Fruit fly (Drosophila melanogaster) whole organism, pupa: ENCODE data around the gene CG42724.
A peak's percentile ranks its signal among the peaks of the same experiment; 100 is the strongest.

Source experiments
- CG10348 ChIP-seq: fragments of 200-800 bp; sonication (Bioruptor generic); IDR thresholded peaks from 2 replicates; pipeline ENCODE4 v1.3.6; 2022; ENCODE audit warnings: missing biosample characterization, missing genetic modification characterization
- CG12605 ChIP-seq: fragments of 200-800 bp; sonication (Bioruptor generic); IDR thresholded peaks from 2 replicates; pipeline ENCODE4 v1.3.6; 2022; ENCODE audit warnings: missing biosample characterization, missing genetic modification characterization
- CG13204 ChIP-seq: fragments of 200-800 bp; sonication (Bioruptor generic); optimal IDR thresholded peaks from 2 replicates; lab custom pipeline; 2018; ENCODE audit warnings: missing biosample characterization, mild to moderate bottlenecking, missing genetic modification characterization, moderate library complexity
- CG14655 ChIP-seq: fragments of 200-800 bp; sonication (Bioruptor generic); optimal IDR thresholded peaks from 3 replicates; lab custom pipeline; 2017; ENCODE audit warnings: mild to moderate bottlenecking, missing biosample characterization, missing genetic modification reagents, missing genetic modification characterization
- CG15710 ChIP-seq: fragments of 200-800 bp; sonication (Bioruptor generic); optimal IDR thresholded peaks from 2 replicates; lab custom pipeline; 2018; ENCODE audit warnings: missing biosample characterization, mild to moderate bottlenecking, missing genetic modification characterization, moderate library complexity
- CG17806 ChIP-seq: fragments of 200-800 bp; sonication (Bioruptor generic); optimal IDR thresholded peaks from 2 replicates; lab custom pipeline; 2018; ENCODE audit warnings: missing biosample characterization, mild to moderate bottlenecking, missing genetic modification characterization, moderate library complexity
- CG32121 ChIP-seq: fragments of 200-800 bp; sonication (Bioruptor generic); IDR thresholded peaks from 2 replicates; pipeline ENCODE4 v1.3.6; 2022; ENCODE audit warnings: missing biosample characterization, missing genetic modification characterization
- CG34367 ChIP-seq: fragments of 200-800 bp; sonication (Bioruptor generic); optimal IDR thresholded peaks from 2 replicates; lab custom pipeline; 2018; ENCODE audit warnings: missing biosample characterization, mild to moderate bottlenecking, missing genetic modification characterization
- CG4496 ChIP-seq: fragments of 200-800 bp; sonication (Bioruptor generic); IDR thresholded peaks from 3 replicates; pipeline ENCODE4 v1.3.6; 2022; ENCODE audit warnings: missing biosample characterization, missing genetic modification characterization
- CG8159 ChIP-seq: fragments of 200-800 bp; sonication (Bioruptor generic); optimal IDR thresholded peaks from 3 replicates; lab custom pipeline; 2018; ENCODE audit warnings: missing biosample characterization, mild to moderate bottlenecking, missing genetic modification characterization, moderate library complexity
- CG8301 ChIP-seq: fragments of 200-800 bp; sonication (Bioruptor generic); optimal IDR thresholded peaks from 2 replicates; lab custom pipeline; 2018; ENCODE audit warnings: missing biosample characterization, mild to moderate bottlenecking, missing genetic modification characterization
- CG9948 ChIP-seq: fragments of 200-800 bp; sonication (Bioruptor generic); optimal IDR thresholded peaks from 2 replicates; lab custom pipeline; 2018; ENCODE audit warnings: missing biosample characterization, mild to moderate bottlenecking, missing genetic modification characterization, moderate library complexity
- D1 ChIP-seq: fragments of 200-800 bp; sonication (Bioruptor generic); optimal IDR thresholded peaks from 2 replicates; lab custom pipeline; 2018; ENCODE audit warnings: missing biosample characterization, mild to moderate bottlenecking, missing genetic modification characterization, moderate library complexity
- EcR ChIP-seq: fragments of 200-800 bp; sonication (Bioruptor generic); optimal IDR thresholded peaks from 3 replicates; lab custom pipeline; 2019; ENCODE audit warnings: missing biosample characterization, missing genetic modification characterization, mild to moderate bottlenecking, moderate library complexity, missing genetic modification reagents
- Ets98B ChIP-seq: fragments of 200-800 bp; sonication (Bioruptor generic); IDR thresholded peaks from 2 replicates; pipeline ENCODE4 v1.3.6; 2022; ENCODE audit warnings: missing biosample characterization, missing genetic modification characterization
- Pif1A ChIP-seq: fragments of 200-800 bp; sonication (Bioruptor generic); optimal IDR thresholded peaks from 3 replicates; lab custom pipeline; 2016; ENCODE audit warnings: missing biosample characterization, missing genetic modification characterization
- Pif1B ChIP-seq: fragments of 200-800 bp; sonication (Bioruptor generic); optimal IDR thresholded peaks from 3 replicates; lab custom pipeline; 2016; ENCODE audit warnings: missing biosample characterization, missing genetic modification characterization
- Snoo ChIP-seq: fragments of 200-800 bp; sonication (Bioruptor generic); optimal IDR thresholded peaks from 3 replicates; lab custom pipeline; 2017; ENCODE audit warnings: missing biosample characterization, mild to moderate bottlenecking, missing genetic modification characterization, inconsistent platforms
- fd96Ca ChIP-seq: fragments of 200-800 bp; sonication (Bioruptor generic); IDR thresholded peaks from 3 replicates; pipeline ENCODE4 v1.3.6; 2022; ENCODE audit warnings: missing biosample characterization, missing genetic modification characterization
- gl ChIP-seq: fragments of 200-800 bp; sonication (Bioruptor generic); optimal IDR thresholded peaks from 2 replicates; lab custom pipeline; 2018; ENCODE audit warnings: missing biosample characterization, mild to moderate bottlenecking, missing genetic modification characterization
- rn ChIP-seq: fragments of 200-800 bp; sonication (Bioruptor generic); IDR thresholded peaks from 2 replicates; pipeline ENCODE4 v1.3.6; 2022; ENCODE audit warnings: missing biosample characterization, missing genetic modification characterization

Gene CG42724

DNA sequence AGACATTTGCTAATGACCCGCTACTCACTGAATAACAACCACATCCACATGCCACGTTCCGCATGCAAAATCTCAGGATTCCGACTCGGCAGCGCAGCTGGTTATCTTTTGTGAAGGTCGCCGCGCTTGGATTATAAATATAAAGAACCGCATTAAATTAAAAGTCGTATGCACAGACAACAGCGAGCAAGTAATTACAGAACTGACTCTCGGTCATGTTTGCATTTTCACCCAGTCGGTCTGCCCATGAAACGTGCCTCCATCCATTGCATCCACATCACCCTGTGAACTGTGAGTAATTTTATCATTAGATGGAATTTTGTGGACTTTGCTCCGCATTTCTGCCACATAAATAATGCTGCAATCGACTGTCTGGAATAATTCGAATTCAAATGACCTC lies 28.5 kb upstream of the CG42724 start:
- TF ChIP-seq CG15710 (no peak), CG32121 (no peak), EcR (GFP tag; lab: Kevin White, UChicago) (peak; percentile 27)
- TF ChIP-seq, all 21 proteins: peak for 1

- TF ChIP-seq gl (tag; lab: Kevin White, UChicago) = no peak
- no peak for TF ChIP-seq Ets98B (GFP tag; lab: Robert Waterston, UW)
- peak; percentile 45 for TF ChIP-seq CG15710
- no peak for TF ChIP-seq CG10348 (GFP tag; lab: Robert Waterston, UW)
- TF ChIP-seq CG32121 = no peak
- TF ChIP-seq CG13204 (GFP tag; lab: Kevin White, UChicago) = no peak
- TF ChIP-seq CG8301 (tag; lab: Kevin White, UChicago) = peak; percentile 42
- TF ChIP-seq Pif1B (GFP tag; lab: Kevin White, UChicago) = peak; percentile 16
- peak; percentile 50 for TF ChIP-seq Snoo (tag; lab: Kevin White, UChicago)
- peak; percentile 73 for TF ChIP-seq EcR (GFP tag; lab: Kevin White, UChicago)
- TF ChIP-seq CG8159 (tag; lab: Kevin White, UChicago) = peak; percentile 51
- TF ChIP-seq fd96Ca = no peak
- no peak for TF ChIP-seq CG12605
- TF ChIP-seq CG14655 = no peak
- no peak for TF ChIP-seq CG34367 (tag; lab: Kevin White, UChicago)
- no peak for TF ChIP-seq CG4496 (GFP tag; lab: Robert Waterston, UW)
- peak; percentile 27 for TF ChIP-seq CG9948 (tag; lab: Kevin White, UChicago)
- TF ChIP-seq Pif1A (GFP tag; lab: Kevin White, UChicago) = peak; percentile 33
- TF ChIP-seq CG17806 (tag; lab: Kevin White, UChicago) = peak; percentile 48
- TF ChIP-seq rn (GFP tag; lab: Robert Waterston, UW) = no peak
- no peak for TF ChIP-seq D1 (tag; lab: Kevin White, UChicago)
These were observed 27.6 kb upstream of the CG42724 start for dm6 chr3R:6395572-6396295.

- no peak for TF ChIP-seq CG10348 (GFP tag; lab: Robert Waterston, UW)
- peak; percentile 33 for TF ChIP-seq EcR (GFP tag; lab: Kevin White, UChicago)
- TF ChIP-seq, all 21 proteins: peak for 1
These were observed 26.1 kb upstream of the CG42724 start for dm6 chr3R:6394247-6394522.

- no peak for TF ChIP-seq EcR (GFP tag; lab: Kevin White, UChicago)
- TF ChIP-seq CG15710 = no peak
- no peak for TF ChIP-seq CG8301 (tag; lab: Kevin White, UChicago)
- no peak for TF ChIP-seq CG8159 (tag; lab: Kevin White, UChicago)
- TF ChIP-seq gl (tag; lab: Kevin White, UChicago) = no peak
- no peak for TF ChIP-seq CG17806 (tag; lab: Kevin White, UChicago)
- TF ChIP-seq Ets98B (GFP tag; lab: Robert Waterston, UW) = no peak
- TF ChIP-seq fd96Ca = no peak
- TF ChIP-seq Snoo (tag; lab: Kevin White, UChicago) = no peak
- TF ChIP-seq CG4496 (GFP tag; lab: Robert Waterston, UW) = no peak
- no peak for TF ChIP-seq CG9948 (tag; lab: Kevin White, UChicago)
- no peak for TF ChIP-seq CG12605
- no peak for TF ChIP-seq D1 (tag; lab: Kevin White, UChicago)
- no peak for TF ChIP-seq rn (GFP tag; lab: Robert Waterston, UW)
- TF ChIP-seq Pif1B (GFP tag; lab: Kevin White, UChicago) = no peak
- no peak for TF ChIP-seq CG14655
- no peak for TF ChIP-seq CG13204 (GFP tag; lab: Kevin White, UChicago)
- no peak for TF ChIP-seq CG34367 (tag; lab: Kevin White, UChicago)
- no peak for TF ChIP-seq CG32121
- TF ChIP-seq Pif1A (GFP tag; lab: Kevin White, UChicago) = no peak
These were observed 25.6 kb upstream of the CG42724 start for dm6 chr3R:6393515-6394246.

DNA sequence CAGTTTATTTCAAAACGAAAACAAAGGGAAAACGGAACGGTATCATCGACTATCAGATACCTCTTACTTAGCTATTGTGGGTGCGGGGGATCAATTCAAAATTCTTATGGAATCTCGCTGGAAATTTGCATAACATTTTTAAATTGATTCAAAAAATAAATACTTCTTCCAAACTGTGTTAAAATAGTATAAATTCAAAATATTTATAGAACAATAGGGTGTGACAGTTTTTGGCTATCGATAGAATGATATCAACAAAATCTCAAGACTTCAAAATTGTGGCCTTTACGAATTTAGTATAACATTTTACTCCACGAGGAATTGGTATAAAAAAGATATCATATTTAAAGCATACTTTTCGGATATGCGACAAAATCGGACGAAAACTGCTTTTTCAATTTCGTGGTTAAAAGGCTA lies 20.3 kb upstream of the CG42724 start:
- TF ChIP-seq CG8159 (tag; lab: Kevin White, UChicago) (no peak), CG32121 (no peak), gl (tag; lab: Kevin White, UChicago) (no peak), CG12605 (no peak), CG10348 (GFP tag; lab: Robert Waterston, UW) (no peak), CG14655 (no peak), Snoo (tag; lab: Kevin White, UChicago) (no peak), CG4496 (GFP tag; lab: Robert Waterston, UW) (no peak), fd96Ca (no peak)
- TF ChIP-seq, all 21 proteins: peak for 0

DNA sequence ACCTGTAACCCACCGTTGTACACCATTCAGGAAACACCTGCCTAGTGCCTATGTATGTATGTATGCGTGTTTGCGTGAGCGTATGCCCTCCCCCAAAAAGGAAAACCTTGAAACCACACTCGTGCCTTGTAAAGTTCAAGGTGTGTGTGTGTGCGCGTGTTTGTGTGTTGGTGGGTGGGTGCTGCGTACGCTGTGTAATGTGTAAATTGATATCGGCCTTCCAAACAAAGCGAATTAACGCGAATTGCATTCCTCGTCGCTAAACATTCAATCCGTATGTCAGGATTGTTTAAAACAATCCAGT lies 15.3 kb upstream of the CG42724 start:
- no peak for TF ChIP-seq Pif1A (GFP tag; lab: Kevin White, UChicago)
- no peak for TF ChIP-seq CG10348 (GFP tag; lab: Robert Waterston, UW)
- TF ChIP-seq CG32121 = no peak
- TF ChIP-seq fd96Ca = no peak
- peak; percentile 86 for TF ChIP-seq EcR (GFP tag; lab: Kevin White, UChicago)
